Fruit fly (Drosophila melanogaster): Measurements from ENCODE around the gene CG1835.
A peak's percentile ranks its signal among the peaks of the same experiment; 100 is the strongest.

CG1835 gene

dm6 chrX:20656535-20657350, 5.0 kb upstream of the CG1835 start, which contains the start of gene Cyp6v1 (continued):
- TF ChIP-seq CG16779 (GFP tag; IDR thresholded peaks at IDR 0.05): no peak
- TF ChIP-seq Taf1 (GFP tag; IDR thresholded peaks at IDR 0.05): no peak
- no peak for TF ChIP-seq CG13624 (GFP tag; optimal IDR thresholded peaks at IDR 0.05)
- TF ChIP-seq Myb (GFP tag; optimal IDR thresholded peaks at IDR 0.05): no peak
- TF ChIP-seq HHEX (GFP tag; optimal IDR thresholded peaks at IDR 0.05): peak; percentile 47
- no peak for TF ChIP-seq CG11456 (GFP tag; IDR thresholded peaks at IDR 0.05)
- no peak for TF ChIP-seq CG14965 (GFP tag; optimal IDR thresholded peaks at IDR 0.05; ENCODE audit: borderline replicate concordance)
- TF ChIP-seq da (GFP tag; optimal IDR thresholded peaks at IDR 0.05): no peak
- TF ChIP-seq HmgD (GFP tag; optimal IDR thresholded peaks at IDR 0.05): no peak
- TF ChIP-seq CG17912 (GFP tag; optimal IDR thresholded peaks at IDR 0.05): no peak
- no peak for TF ChIP-seq CG13287 (GFP tag; IDR thresholded peaks at IDR 0.05; ENCODE audit: partially characterized antibody)
- peak; percentile 5 for TF ChIP-seq mam (GFP tag; optimal IDR thresholded peaks at IDR 0.05)
- no peak for TF ChIP-seq Dfd (GFP tag; optimal IDR thresholded peaks at IDR 0.05)
- no peak for TF ChIP-seq ab (GFP tag; optimal IDR thresholded peaks at IDR 0.05)
- no peak for TF ChIP-seq sr (GFP tag; IDR thresholded peaks at IDR 0.05)
- TF ChIP-seq odd (GFP tag; optimal IDR thresholded peaks at IDR 0.05): peak; percentile 26
- TF ChIP-seq gsb-n (tag; optimal IDR thresholded peaks at IDR 0.05): no peak
- TF ChIP-seq Adf1 (GFP tag; IDR thresholded peaks at IDR 0.05): peak; percentile 91
- TF ChIP-seq Rfx (GFP tag; IDR thresholded peaks at IDR 0.05): peak; percentile 36; the same call in 1 of the 2 replicates
- TF ChIP-seq CG14667 (GFP tag; IDR thresholded peaks at IDR 0.05): no peak
- no peak for TF ChIP-seq hb (GFP tag; IDR thresholded peaks at IDR 0.05; ENCODE audit: partially characterized antibody)
- no peak for TF ChIP-seq CG7271 (tag; optimal IDR thresholded peaks at IDR 0.05)
- no peak for TF ChIP-seq Ets97D (GFP tag; optimal IDR thresholded peaks at IDR 0.05)
- TF ChIP-seq tna (GFP tag; IDR thresholded peaks at IDR 0.05; ENCODE audit: partially characterized antibody): no peak
- TF ChIP-seq CG4328 (GFP tag; optimal IDR thresholded peaks at IDR 0.05): peak; percentile 20
- TF ChIP-seq CG10431 (GFP tag; optimal IDR thresholded peaks at IDR 0.05): no peak
- peak; percentile 19 for TF ChIP-seq CG2712 (tag; optimal IDR thresholded peaks at IDR 0.05)
- no peak for TF ChIP-seq CG7928 (GFP tag; optimal IDR thresholded peaks at IDR 0.05)
- TF ChIP-seq slbo (GFP tag; IDR thresholded peaks at IDR 0.05): peak; percentile 44
- TF ChIP-seq CG9797 (GFP tag; optimal IDR thresholded peaks at IDR 0.05): no peak
- no peak for TF ChIP-seq ac (GFP tag; optimal IDR thresholded peaks at IDR 0.05)
- TF ChIP-seq prd (optimal IDR thresholded peaks at IDR 0.05): no peak
- peak; percentile 28; the same call in 1 of the 3 replicates for TF ChIP-seq prd (GFP tag; IDR thresholded peaks at IDR 0.05)
- no peak for TF ChIP-seq HLH4C (GFP tag; IDR thresholded peaks at IDR 0.05; ENCODE audit: partially characterized antibody)
- no peak for TF ChIP-seq H15 (GFP tag; IDR thresholded peaks at IDR 0.05)
- TF ChIP-seq Nf-YA (GFP tag; IDR thresholded peaks at IDR 0.05): no peak
- no peak for TF ChIP-seq CG11696 (GFP tag; IDR thresholded peaks at IDR 0.05)
- peak; percentile 27 for TF ChIP-seq Xbp1 (GFP tag; optimal IDR thresholded peaks at IDR 0.05)
- TF ChIP-seq CG12659 (GFP tag; optimal IDR thresholded peaks at IDR 0.05): peak; percentile 37
- TF ChIP-seq CG10654 (GFP tag; optimal IDR thresholded peaks at IDR 0.05): peak; percentile 10
- peak; percentile 0 for TF ChIP-seq Fer1 (GFP tag; optimal IDR thresholded peaks at IDR 0.05)
- TF ChIP-seq Neu2 (GFP tag; optimal IDR thresholded peaks at IDR 0.05; ENCODE audit: borderline replicate concordance): no peak
- no peak for TF ChIP-seq CG3407 (GFP tag; optimal IDR thresholded peaks at IDR 0.05)
- TF ChIP-seq CG17802 (tag; optimal IDR thresholded peaks at IDR 0.05): no peak
- TF ChIP-seq Hr51 (GFP tag; optimal IDR thresholded peaks at IDR 0.05): peak in 1 of 2 experiments; percentile 49
- TF ChIP-seq CG4282 (GFP tag; optimal IDR thresholded peaks at IDR 0.05): no peak
- TF ChIP-seq CG3065 (GFP tag; optimal IDR thresholded peaks at IDR 0.05): no peak
- TF ChIP-seq CG13123 (GFP tag; optimal IDR thresholded peaks at IDR 0.05): no peak
- no peak for TF ChIP-seq CG7372 (GFP tag; IDR thresholded peaks at IDR 0.05)
- no peak for TF ChIP-seq CG30020 (tag; optimal IDR thresholded peaks at IDR 0.05)
